Fruit fly (Drosophila melanogaster) whole organism, prepupa: ENCODE data around the gene Mcm7.

ENCODE experiments used
- Blimp-1 ChIP-seq: fragments of 200-800 bp; sonication (Bioruptor generic); optimal IDR thresholded peaks from 3 replicates; lab custom pipeline; 2017; ENCODE audit warnings: missing biosample characterization, missing genetic modification characterization, mild to moderate bottlenecking, moderate library complexity, missing genetic modification reagents
- CG10631 ChIP-seq: fragments of 200-800 bp; sonication (Bioruptor generic); optimal IDR thresholded peaks from 2 replicates; lab custom pipeline; 2016; ENCODE audit warnings: missing biosample characterization, missing genetic modification characterization
- CG10669 ChIP-seq: fragments of 200-800 bp; sonication (Bioruptor generic); optimal IDR thresholded peaks from 3 replicates; lab custom pipeline; 2018; ENCODE audit warnings: missing biosample characterization, mild to moderate bottlenecking, missing genetic modification characterization, moderate library complexity
- CG11294 ChIP-seq: fragments of 200-800 bp; sonication (Bioruptor generic); IDR thresholded peaks from 2 replicates; pipeline ENCODE4 v1.3.6; 2022; ENCODE audit warnings: missing biosample characterization, missing genetic modification characterization
- CG11762 ChIP-seq: fragments of 200-800 bp; sonication (Bioruptor generic); optimal IDR thresholded peaks from 3 replicates; lab custom pipeline; 2016; ENCODE audit warnings: missing biosample characterization, missing genetic modification characterization; ENCODE audit not compliant: insufficient read depth
- CG11902 ChIP-seq: fragments of 200-800 bp; sonication (Bioruptor generic); optimal IDR thresholded peaks from 3 replicates; lab custom pipeline; 2016; ENCODE audit warnings: missing biosample characterization, missing genetic modification characterization
- CG15336 ChIP-seq: fragments of 200-800 bp; sonication (Bioruptor generic); IDR thresholded peaks from 2 replicates; pipeline ENCODE4 v1.3.6; 2022; ENCODE audit warnings: missing biosample characterization, missing genetic modification characterization
- CG1621 ChIP-seq: fragments of 200-800 bp; sonication (Bioruptor generic); optimal IDR thresholded peaks from 3 replicates; lab custom pipeline; 2018; ENCODE audit warnings: missing biosample characterization, mild to moderate bottlenecking, missing genetic modification characterization
- CG16779 ChIP-seq: fragments of 200-800 bp; sonication (Bioruptor generic); optimal IDR thresholded peaks from 3 replicates; lab custom pipeline; 2017; ENCODE audit warnings: missing biosample characterization, mild to moderate bottlenecking, missing genetic modification characterization
- CG3032 ChIP-seq: fragments of 200-800 bp; optimal IDR thresholded peaks from 2 replicates; lab custom pipeline; 2019; ENCODE audit warnings: missing biosample characterization, mild to moderate bottlenecking, missing genetic modification characterization, moderate library complexity
- CG31627 ChIP-seq: fragments of 200-800 bp; sonication (Bioruptor generic); optimal IDR thresholded peaks from 3 replicates; lab custom pipeline; 2016; ENCODE audit warnings: missing biosample characterization, missing genetic modification characterization
- CG34406 ChIP-seq: fragments of 200-800 bp; sonication (Bioruptor generic); optimal IDR thresholded peaks from 3 replicates; lab custom pipeline; 2016; ENCODE audit warnings: missing biosample characterization, missing genetic modification characterization
- CG3919 ChIP-seq: fragments of 200-800 bp; sonication (Bioruptor generic); optimal IDR thresholded peaks from 3 replicates; lab custom pipeline; 2016; ENCODE audit warnings: missing biosample characterization, missing genetic modification characterization
- CG4318 ChIP-seq: fragments of 200-800 bp; sonication (Bioruptor generic); optimal IDR thresholded peaks from 3 replicates; lab custom pipeline; 2017; ENCODE audit warnings: missing biosample characterization, mild to moderate bottlenecking, missing genetic modification characterization
- CG6163 ChIP-seq: fragments of 200-800 bp; sonication (Bioruptor generic); IDR thresholded peaks from 3 replicates; pipeline ENCODE4 v1.3.6; 2022; ENCODE audit warnings: missing biosample characterization, missing genetic modification characterization
- CG6276 ChIP-seq: fragments of 200-800 bp; sonication (Bioruptor generic); optimal IDR thresholded peaks from 2 replicates; lab custom pipeline; 2017; ENCODE audit warnings: missing biosample characterization, mild to moderate bottlenecking, missing genetic modification characterization
- CG6808 ChIP-seq: fragments of 200-800 bp; sonication (Bioruptor generic); optimal IDR thresholded peaks from 3 replicates; lab custom pipeline; 2017; ENCODE audit warnings: missing biosample characterization, missing genetic modification characterization, mild to moderate bottlenecking, moderate library complexity, missing genetic modification reagents
- CG6854 ChIP-seq: fragments of 200-800 bp; sonication (Bioruptor generic); optimal IDR thresholded peaks from 2 replicates; lab custom pipeline; 2017; ENCODE audit warnings: missing biosample characterization, mild to moderate bottlenecking, missing genetic modification characterization
- CG8119 ChIP-seq: fragments of 200-800 bp; sonication (Bioruptor generic); IDR thresholded peaks from 3 replicates; pipeline ENCODE4 v1.3.6; 2022; ENCODE audit warnings: missing biosample characterization, missing genetic modification characterization
- CG8319 ChIP-seq: fragments of 200-800 bp; sonication (Bioruptor generic); optimal IDR thresholded peaks from 3 replicates; lab custom pipeline; 2016; ENCODE audit warnings: missing biosample characterization, missing genetic modification characterization
- CG9139 ChIP-seq: fragments of 200-800 bp; sonication (Bioruptor generic); optimal IDR thresholded peaks from 3 replicates; lab custom pipeline; 2017; ENCODE audit warnings: missing biosample characterization, mild to moderate bottlenecking, missing genetic modification characterization
- Eip75B ChIP-seq: fragments of 200-800 bp; sonication (Bioruptor generic); optimal IDR thresholded peaks from 3 replicates; lab custom pipeline; 2016; ENCODE audit warnings: missing biosample characterization, missing genetic modification characterization
- Eip78C ChIP-seq: fragments of 200-800 bp; sonication (Bioruptor generic); peaks from one replicate; lab custom pipeline; 2016; ENCODE audit warnings: missing biosample characterization, missing genetic modification characterization
- Ets21C ChIP-seq: fragments of 200-800 bp; sonication (Bioruptor generic); optimal IDR thresholded peaks from 3 replicates; lab custom pipeline; 2016; ENCODE audit warnings: missing biosample characterization, missing genetic modification characterization
- Ets96B ChIP-seq: fragments of 200-800 bp; optimal IDR thresholded peaks from 2 replicates; lab custom pipeline; 2019; ENCODE audit warnings: missing biosample characterization, mild to moderate bottlenecking, missing genetic modification characterization, moderate library complexity
- Gug ChIP-seq: fragments of 200-800 bp; sonication (Bioruptor generic); IDR thresholded peaks from 2 replicates; pipeline ENCODE4 v1.3.6; 2022; ENCODE audit warnings: missing biosample characterization, missing genetic modification characterization
- Hr38 ChIP-seq: sonication (Bioruptor generic); optimal IDR thresholded peaks from 2 replicates; lab custom pipeline; 2016; ENCODE audit warnings: missing biosample characterization, missing genetic modification characterization
- Lpt ChIP-seq: fragments of 200-800 bp; sonication (Bioruptor generic); optimal IDR thresholded peaks from 3 replicates; lab custom pipeline; 2016; ENCODE audit warnings: missing biosample characterization, missing genetic modification characterization
- Met ChIP-seq: fragments of 200-800 bp; sonication (Bioruptor generic); optimal IDR thresholded peaks from 3 replicates; lab custom pipeline; 2016; ENCODE audit warnings: missing biosample characterization, missing genetic modification characterization
- OdsH ChIP-seq: fragments of 200-800 bp; sonication (Bioruptor generic); optimal IDR thresholded peaks from 3 replicates; lab custom pipeline; 2016; ENCODE audit warnings: missing biosample characterization, missing genetic modification characterization
- Sox102F ChIP-seq: fragments of 200-800 bp; sonication (Bioruptor generic); optimal IDR thresholded peaks from 2 replicates; lab custom pipeline; 2016; ENCODE audit warnings: missing biosample characterization, mild to moderate bottlenecking, missing genetic modification characterization
- Sox14 ChIP-seq: fragments of 200-800 bp; sonication (Bioruptor generic); optimal IDR thresholded peaks from 3 replicates; lab custom pipeline; 2016; ENCODE audit warnings: missing biosample characterization, missing genetic modification characterization
- acj6 ChIP-seq: fragments of 200-800 bp; sonication (Bioruptor generic); optimal IDR thresholded peaks from 3 replicates; lab custom pipeline; 2016; ENCODE audit warnings: missing biosample characterization, missing genetic modification characterization
- cyc ChIP-seq: fragments of 200-800 bp; sonication (Bioruptor generic); optimal IDR thresholded peaks from 3 replicates; lab custom pipeline; 2016; ENCODE audit warnings: missing biosample characterization, missing genetic modification characterization
- dsx ChIP-seq: fragments of 200-800 bp; optimal IDR thresholded peaks from 3 replicates; lab custom pipeline; 2019; ENCODE audit warnings: missing biosample characterization, mild to moderate bottlenecking, missing genetic modification characterization, moderate library complexity; ENCODE audit not compliant: poor library complexity, severe bottlenecking
- eg ChIP-seq: fragments of 200-800 bp; sonication (Bioruptor generic); IDR thresholded peaks from 3 replicates; pipeline ENCODE4 v1.3.6; 2022; ENCODE audit warnings: missing biosample characterization, missing genetic modification characterization
- fkh ChIP-seq: fragments of 200-800 bp; sonication (Bioruptor generic); optimal IDR thresholded peaks from 3 replicates; lab custom pipeline; 2017; ENCODE audit warnings: missing biosample characterization, mild to moderate bottlenecking, missing genetic modification characterization, moderate library complexity
- lz ChIP-seq: fragments of 200-800 bp; sonication (Bioruptor generic); optimal IDR thresholded peaks from 3 replicates; lab custom pipeline; 2016; ENCODE audit warnings: missing biosample characterization, missing genetic modification characterization
- pdm3 ChIP-seq: fragments of 200-800 bp; sonication (Bioruptor generic); optimal IDR thresholded peaks from 3 replicates; lab custom pipeline; 2016; ENCODE audit warnings: missing biosample characterization, missing genetic modification characterization
- salr ChIP-seq, 2 experiments: fragments of 200-800 bp; sonication (Bioruptor generic); optimal IDR thresholded peaks; 3 replicates each; lab custom pipeline; 2016 to 2018; ENCODE audit warnings: missing biosample characterization in 2 of 2, missing genetic modification characterization in 2 of 2, mild to moderate bottlenecking in 1 of 2
- spab ChIP-seq: fragments of 200-800 bp; sonication (Bioruptor generic); optimal IDR thresholded peaks from 2 replicates; lab custom pipeline; 2017; ENCODE audit warnings: missing biosample characterization, mild to moderate bottlenecking, missing genetic modification characterization, missing genetic modification reagents
- ss ChIP-seq, 2 experiments: fragments of 200-800 bp; sonication (Bioruptor generic); optimal IDR thresholded peaks; 2 replicates in 1 of 2; 3 replicates in 1 of 2; lab custom pipeline; 2017 to 2018; ENCODE audit warnings: mild to moderate bottlenecking in 2 of 2, missing biosample characterization in 2 of 2, missing genetic modification characterization in 2 of 2, moderate library complexity in 1 of 2
- svp ChIP-seq: fragments of 200-800 bp; sonication (Bioruptor generic); peaks from one replicate; lab custom pipeline; 2016; ENCODE audit warnings: missing biosample characterization, missing genetic modification characterization
- topi ChIP-seq: fragments of 200-800 bp; sonication (Bioruptor generic); optimal IDR thresholded peaks from 3 replicates; lab custom pipeline; 2016; ENCODE audit warnings: missing biosample characterization, missing genetic modification characterization
- vri ChIP-seq: fragments of 200-800 bp; sonication (Bioruptor generic); optimal IDR thresholded peaks from 3 replicates; lab custom pipeline; 2016; ENCODE audit warnings: missing biosample characterization, mild to moderate bottlenecking, missing genetic modification characterization

The Mcm7 gene

dm6 chr3L:8913537-8914108 lies 22.2 kb downstream of the Mcm7 start (continued):
- TF ChIP-seq spab (peak; percentile 42), pdm3 (GFP tag; lab: Kevin White, UChicago) (peak; percentile 74), CG9139 (GFP tag; lab: Kevin White, UChicago) (peak; percentile 40), CG10669 (GFP tag; lab: Kevin White, UChicago) (peak; percentile 58), Met (GFP tag; lab: Kevin White, UChicago) (peak; percentile 83), Hr38 (GFP tag; lab: Kevin White, UChicago) (no peak), CG8319 (GFP tag; lab: Kevin White, UChicago) (peak; percentile 42), CG16779 (tag; lab: Kevin White, UChicago) (peak; percentile 56), eg (GFP tag; lab: Robert Waterston, UW) (0 out of 3 replicates have a peak, but pooled peaks have one; percentile 11)

dm6 chr3L:8919678-8920077 lies 28.3 kb downstream of the Mcm7 start:
- TF ChIP-seq cyc (GFP tag; lab: Kevin White, UChicago), result no peak
- TF ChIP-seq fkh, result no peak
- TF ChIP-seq Eip75B (GFP tag; lab: Kevin White, UChicago), result no peak
- no peak for TF ChIP-seq Blimp-1 (GFP tag; lab: Kevin White, UChicago)
- TF ChIP-seq CG6854 (GFP tag; lab: Kevin White, UChicago), result no peak
- no peak for TF ChIP-seq eg (GFP tag; lab: Robert Waterston, UW)
- no peak for TF ChIP-seq Gug (GFP tag; lab: Robert Waterston, UW)
- no peak for TF ChIP-seq CG34406 (GFP tag; lab: Kevin White, UChicago)
- TF ChIP-seq Hr38 (GFP tag; lab: Kevin White, UChicago), result no peak
- no peak for TF ChIP-seq ss (GFP tag; optimal IDR thresholded peaks at IDR 0.05; lab: Kevin White, UChicago)
- no peak for TF ChIP-seq CG4318 (GFP tag; lab: Kevin White, UChicago)
- no peak for TF ChIP-seq CG11902 (GFP tag; lab: Kevin White, UChicago)
- no peak for TF ChIP-seq vri (GFP tag; lab: Kevin White, UChicago)
- TF ChIP-seq Ets21C (GFP tag; lab: Kevin White, UChicago), result no peak
- no peak for TF ChIP-seq CG11294

- peak; percentile 96 for TF ChIP-seq eg (GFP tag; lab: Robert Waterston, UW)
- no peak for TF ChIP-seq Blimp-1 (GFP tag; lab: Kevin White, UChicago)
- TF ChIP-seq pdm3 (GFP tag; lab: Kevin White, UChicago), result peak; percentile 72
- no peak for TF ChIP-seq CG9139 (GFP tag; lab: Kevin White, UChicago)
- TF ChIP-seq CG6163 (GFP tag; lab: Robert Waterston, UW), result peak; percentile 90
- TF ChIP-seq CG10631 (GFP tag; lab: Kevin White, UChicago), result peak; percentile 70
- TF ChIP-seq CG10669 (GFP tag; lab: Kevin White, UChicago), result peak; percentile 51
- TF ChIP-seq CG15336 (GFP tag; lab: Robert Waterston, UW), result peak; percentile 94
- peak; percentile 26 for TF ChIP-seq lz (GFP tag; lab: Kevin White, UChicago)
- peak; percentile 28 to 66 for TF ChIP-seq salr (GFP tag; optimal IDR thresholded peaks at IDR 0.05; lab: Kevin White, UChicago)
- TF ChIP-seq CG6276 (GFP tag; lab: Kevin White, UChicago), result peak; percentile 90
- no peak for TF ChIP-seq CG6854 (GFP tag; lab: Kevin White, UChicago)
- TF ChIP-seq Lpt (GFP tag; lab: Kevin White, UChicago), result peak; percentile 87
- peak; percentile 37 for TF ChIP-seq Ets96B (tag; lab: Kevin White, UChicago)
- TF ChIP-seq fkh, result no peak
- peak; percentile 16 for TF ChIP-seq Met (GFP tag; lab: Kevin White, UChicago)
- TF ChIP-seq svp (GFP tag; lab: Kevin White, UChicago), result no peak
- TF ChIP-seq CG1621 (tag; lab: Kevin White, UChicago), result peak; percentile 38
- TF ChIP-seq CG11762 (GFP tag; lab: Kevin White, UChicago), result peak; percentile 56
- TF ChIP-seq Sox102F (GFP tag; lab: Kevin White, UChicago), result no peak
- peak; percentile 70 for TF ChIP-seq acj6
- TF ChIP-seq cyc (GFP tag; lab: Kevin White, UChicago), result peak; percentile 9
- TF ChIP-seq CG3032, result peak; percentile 50
- peak; percentile 10 for TF ChIP-seq CG6808 (GFP tag; lab: Kevin White, UChicago)
- peak; percentile 93 for TF ChIP-seq Eip78C (GFP tag; lab: Kevin White, UChicago)
- peak; percentile 74 for TF ChIP-seq OdsH (GFP tag; lab: Kevin White, UChicago)
- TF ChIP-seq topi (GFP tag; lab: Kevin White, UChicago), result no peak
- TF ChIP-seq CG8119 (GFP tag; lab: Robert Waterston, UW), result peak; percentile 94
- TF ChIP-seq Sox14, result peak; percentile 63
- TF ChIP-seq CG34406 (GFP tag; lab: Kevin White, UChicago), result peak; percentile 43
- peak in 1 of 2 experiments; percentile 37 for TF ChIP-seq ss (GFP tag; optimal IDR thresholded peaks at IDR 0.05; lab: Kevin White, UChicago)
- TF ChIP-seq CG3919 (GFP tag; lab: Kevin White, UChicago), result peak; percentile 77
- peak; percentile 8 for TF ChIP-seq CG31627 (GFP tag; lab: Kevin White, UChicago)
- TF ChIP-seq spab, result peak; percentile 33
- peak; percentile 16 for TF ChIP-seq dsx
These were observed 29.3 kb downstream of the Mcm7 start for dm6 chr3L:8920710-8921109.
